Worm (Caenorhabditis elegans) whole organism, early embryonic: Measurements from ENCODE around the gene egl-9.

Experiments used
- B0310.2 ChIP-seq: sonication (generic microtip); optimal IDR thresholded peaks from 2 replicates; lab custom pipeline; 2016; ENCODE audit warnings: mild to moderate bottlenecking, missing genetic modification characterization, missing compliant biosample characterization
- F13C5.2 ChIP-seq: sonication (generic microtip); optimal IDR thresholded peaks from 2 replicates; lab custom pipeline; 2017; ENCODE audit warnings: mild to moderate bottlenecking, missing genetic modification characterization, inconsistent platforms, missing compliant biosample characterization
- aly-1 ChIP-seq: sonication (generic microtip); optimal IDR thresholded peaks from 2 replicates; lab custom pipeline; 2016; ENCODE audit warnings: missing genetic modification characterization, missing compliant biosample characterization
- ama-1 ChIP-seq: fragments of 150-350 bp; optimal IDR thresholded peaks from 2 replicates; lab custom pipeline; 2014
- ceh-13 ChIP-seq: fragments of 200-800 bp; sonication (Bioruptor generic); optimal IDR thresholded peaks from 2 replicates; lab custom pipeline; 2018; ENCODE audit warnings: mild to moderate bottlenecking, missing genetic modification characterization, missing compliant biosample characterization
- ceh-36 ChIP-seq: sonication (generic microtip); optimal IDR thresholded peaks from 2 replicates; lab custom pipeline; 2016; ENCODE audit warnings: missing genetic modification characterization, inconsistent platforms, missing compliant biosample characterization
- ets-7 ChIP-seq: sonication (generic microtip); optimal IDR thresholded peaks from 2 replicates; lab custom pipeline; 2016; ENCODE audit warnings: missing genotype, missing genetic modification characterization, missing compliant biosample characterization
- flt-1 ChIP-seq: fragments of 200-800 bp; sonication (Bioruptor generic); IDR thresholded peaks from 2 replicates; pipeline ENCODE4 v1.3.6; 2022; ENCODE audit warnings: missing genetic modification characterization, missing compliant biosample characterization
- hmbx-1 ChIP-seq: sonication (generic microtip); optimal IDR thresholded peaks from 2 replicates; lab custom pipeline; 2016; ENCODE audit warnings: mild to moderate bottlenecking, missing genetic modification characterization, missing compliant biosample characterization
- hmg-4 ChIP-seq: fragments of 200-800 bp; sonication (Bioruptor generic); optimal IDR thresholded peaks from 2 replicates; lab custom pipeline; 2018; ENCODE audit warnings: mild to moderate bottlenecking, missing genetic modification characterization, missing compliant biosample characterization
- hnd-1 ChIP-seq: sonication (generic microtip); optimal IDR thresholded peaks from 2 replicates; lab custom pipeline; 2016; ENCODE audit warnings: missing genetic modification characterization, missing compliant biosample characterization
- pes-1 ChIP-seq: fragments of 200-800 bp; sonication (Bioruptor generic); IDR thresholded peaks from 2 replicates; pipeline ENCODE4 v1.3.6; 2022; ENCODE audit warnings: missing genetic modification reagents, missing genetic modification characterization, missing compliant biosample characterization
- scrt-1 ChIP-seq: fragments of 200-800 bp; sonication (Bioruptor generic); IDR thresholded peaks from 2 replicates; pipeline ENCODE4 v1.3.6; 2022; ENCODE audit warnings: missing genetic modification characterization, missing compliant biosample characterization
- sea-1 ChIP-seq: fragments of 200-800 bp; sonication (Bioruptor generic); conservative IDR thresholded peaks from 2 replicates; pipeline ENCODE4 v1.3.6; 2022; ENCODE audit warnings: missing genetic modification characterization, missing compliant biosample characterization
- tbx-11 ChIP-seq: fragments of 200-800 bp; sonication (Bioruptor generic); IDR thresholded peaks from 2 replicates; pipeline ENCODE4 v1.3.6; 2022; ENCODE audit warnings: missing genetic modification characterization, missing compliant biosample characterization
- tbx-37 ChIP-seq: fragments of 200-800 bp; sonication (Bioruptor generic); conservative IDR thresholded peaks from 2 replicates; pipeline ENCODE4 v1.3.6; 2022; ENCODE audit warnings: missing genetic modification reagents, missing genetic modification characterization, missing compliant biosample characterization
- tra-4 ChIP-seq: sonication (generic microtip); optimal IDR thresholded peaks from 2 replicates; lab custom pipeline; 2017; ENCODE audit warnings: missing genetic modification characterization, missing compliant biosample characterization

The egl-9 gene

ce11 chrV:10468190-10468589, at the start of gene egl-9:
egl-9 (plus strand) TSS chrV:10468517.
- no peak for TF ChIP-seq pes-1 (GFP tag; lab: Robert Waterston, UW)
- TF ChIP-seq hmbx-1 (tag; lab: Kevin White, UChicago), result no peak
- TF ChIP-seq B0310.2 (tag; lab: Kevin White, UChicago), result no peak
- no peak for TF ChIP-seq ama-1
- no peak for TF ChIP-seq ets-7 (tag; lab: Kevin White, UChicago)
- TF ChIP-seq aly-1 (tag; lab: Kevin White, UChicago), result no peak
- TF ChIP-seq tra-4 (tag; lab: Kevin White, UChicago), result no peak
- no peak for TF ChIP-seq ceh-36
- no peak for TF ChIP-seq scrt-1 (GFP tag; lab: Robert Waterston, UW)
- no peak for TF ChIP-seq flt-1 (GFP tag; lab: Robert Waterston, UW)
- no peak for TF ChIP-seq tbx-11 (GFP tag; lab: Robert Waterston, UW)
- no peak for TF ChIP-seq tbx-37 (GFP tag; lab: Robert Waterston, UW)
- TF ChIP-seq hnd-1 (tag; lab: Kevin White, UChicago), result no peak
- TF ChIP-seq sea-1, result no peak
- no peak for TF ChIP-seq ceh-13 (GFP tag; lab: Kevin White, UChicago)

DNA sequence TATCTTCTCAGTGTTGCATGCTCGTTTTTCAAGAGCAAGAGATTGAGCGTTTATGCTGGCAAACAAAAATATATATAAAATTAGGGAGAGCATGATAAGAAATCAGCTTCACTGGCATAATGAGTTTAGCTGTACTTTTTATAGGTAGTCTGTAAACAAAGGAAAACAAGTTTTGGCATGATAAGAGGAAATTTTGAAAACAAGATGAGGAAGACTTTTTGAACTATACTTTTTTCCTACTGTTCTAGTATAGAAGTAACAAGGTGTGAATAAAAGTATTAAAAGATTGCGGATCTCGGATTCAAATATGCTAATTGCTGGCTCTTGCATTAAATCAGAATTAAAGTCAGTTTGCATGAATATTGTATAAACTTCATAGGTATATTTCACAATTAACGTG, 49.4 kb upstream of the egl-9 start, which contains the start of gene F15H10.5:
Gene F15H10.5 (minus strand): TSS at position 101 of the 400 bp plus-strand sequence.
- TF ChIP-seq tra-4 (tag; lab: Kevin White, UChicago) (no peak), flt-1 (GFP tag; lab: Robert Waterston, UW) (no peak), tbx-37 (GFP tag; lab: Robert Waterston, UW) (no peak), F13C5.2 (tag; lab: Kevin White, UChicago) (no peak), scrt-1 (GFP tag; lab: Robert Waterston, UW) (no peak), ama-1 (no peak), hmbx-1 (tag; lab: Kevin White, UChicago) (no peak), hnd-1 (tag; lab: Kevin White, UChicago) (no peak), ceh-36 (no peak), pes-1 (GFP tag; lab: Robert Waterston, UW) (no peak), tbx-11 (GFP tag; lab: Robert Waterston, UW) (no peak)

ce11 chrV:10421802-10422201, 46.5 kb upstream of the egl-9 start, which contains the start of gene col-13:
col-13 (minus strand) TSS chrV:10421902.
- TF ChIP-seq ama-1 (no peak), sea-1 (no peak), pes-1 (GFP tag; lab: Robert Waterston, UW) (no peak), tra-4 (tag; lab: Kevin White, UChicago) (no peak), scrt-1 (GFP tag; lab: Robert Waterston, UW) (no peak), F13C5.2 (tag; lab: Kevin White, UChicago) (no peak), hnd-1 (tag; lab: Kevin White, UChicago) (no peak), tbx-11 (GFP tag; lab: Robert Waterston, UW) (no peak), B0310.2 (tag; lab: Kevin White, UChicago) (no peak), tbx-37 (GFP tag; lab: Robert Waterston, UW) (no peak), hmg-4 (no peak), ceh-13 (GFP tag; lab: Kevin White, UChicago) (no peak), ets-7 (tag; lab: Kevin White, UChicago) (no peak), ceh-36 (no peak), flt-1 (GFP tag; lab: Robert Waterston, UW) (no peak), aly-1 (tag; lab: Kevin White, UChicago) (no peak), hmbx-1 (tag; lab: Kevin White, UChicago) (no peak)

DNA sequence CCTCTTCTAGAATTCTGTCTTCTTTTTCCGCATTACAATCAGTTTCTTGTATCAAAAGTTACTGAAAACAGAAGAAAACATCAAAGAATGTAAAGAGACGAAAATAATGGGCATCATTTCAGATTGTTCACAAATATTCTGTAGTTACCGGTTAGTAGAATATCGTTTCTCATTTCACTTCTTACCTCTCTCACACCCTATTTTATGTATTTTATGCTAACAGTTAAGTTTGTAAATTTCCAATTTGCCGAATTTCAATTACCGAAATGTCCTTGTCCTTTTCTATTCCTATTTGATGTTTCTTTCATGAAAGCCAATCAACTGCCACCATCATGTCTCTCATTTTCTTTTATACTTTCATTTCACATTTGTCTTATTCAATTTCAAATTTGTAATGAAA, 44.8 kb upstream of the egl-9 start:
- TF ChIP-seq scrt-1 (GFP tag; lab: Robert Waterston, UW) (no peak), F13C5.2 (tag; lab: Kevin White, UChicago) (no peak), flt-1 (GFP tag; lab: Robert Waterston, UW) (no peak), hmbx-1 (tag; lab: Kevin White, UChicago) (no peak), sea-1 (no peak), ets-7 (tag; lab: Kevin White, UChicago) (no peak), ama-1 (no peak), tbx-11 (GFP tag; lab: Robert Waterston, UW) (no peak), hnd-1 (tag; lab: Kevin White, UChicago) (no peak), hmg-4 (no peak), pes-1 (GFP tag; lab: Robert Waterston, UW) (no peak), aly-1 (tag; lab: Kevin White, UChicago) (no peak), ceh-36 (no peak), ceh-13 (GFP tag; lab: Kevin White, UChicago) (no peak), tra-4 (tag; lab: Kevin White, UChicago) (no peak), B0310.2 (tag; lab: Kevin White, UChicago) (no peak), tbx-37 (GFP tag; lab: Robert Waterston, UW) (no peak)

DNA sequence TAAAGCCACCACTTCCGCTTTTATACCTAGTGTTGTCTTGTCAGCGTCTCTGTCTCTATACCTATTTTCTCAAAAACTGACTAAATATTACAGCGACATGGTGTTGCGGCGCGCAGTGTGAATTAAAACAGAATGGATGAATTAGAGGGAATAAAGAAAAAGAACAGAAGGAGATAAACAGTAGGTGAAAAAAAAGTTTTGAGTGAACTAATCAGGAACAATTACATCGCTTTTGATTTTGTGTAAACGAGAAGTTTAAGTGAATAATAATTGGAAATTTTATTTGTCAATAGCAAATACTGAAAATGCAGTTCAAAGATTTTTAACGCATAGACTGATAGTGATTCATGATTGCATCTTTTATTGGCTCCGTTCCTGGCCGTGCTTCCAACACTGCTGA, 43.2 kb upstream of the egl-9 start, which contains the start of gene col-12:
Gene col-12 (minus strand): TSS at position 101 of the 400 bp plus-strand sequence.
- TF ChIP-seq F13C5.2 (tag; lab: Kevin White, UChicago), result no peak
- TF ChIP-seq ama-1, result no peak

DNA sequence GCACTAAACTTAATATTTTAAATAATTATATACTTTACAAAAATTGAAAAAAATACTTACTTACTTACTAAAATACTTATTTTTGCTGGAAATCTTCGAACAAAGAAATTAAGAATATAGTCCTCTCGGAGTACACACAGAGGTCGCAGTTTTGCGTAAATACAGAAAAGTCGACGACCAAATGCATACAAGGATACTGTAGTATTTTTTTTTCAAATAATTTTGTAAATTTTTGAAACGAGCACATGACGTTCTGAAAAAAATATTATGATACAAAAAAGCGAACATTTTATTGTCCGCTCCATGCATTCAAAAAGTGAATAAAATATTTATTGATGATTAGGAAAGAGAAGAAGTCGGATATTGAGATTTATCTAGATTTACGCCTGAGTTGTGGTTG, 42.1 kb upstream of the egl-9 start, which contains the start of gene apc-10:
Gene apc-10 (minus strand): TSS at position 101 of the 400 bp plus-strand sequence.
- no peak for TF ChIP-seq tbx-11 (GFP tag; lab: Robert Waterston, UW)
- no peak for TF ChIP-seq ceh-36
- no peak for TF ChIP-seq sea-1
- TF ChIP-seq tra-4 (tag; lab: Kevin White, UChicago), result no peak
- TF ChIP-seq F13C5.2 (tag; lab: Kevin White, UChicago), result no peak
- TF ChIP-seq B0310.2 (tag; lab: Kevin White, UChicago), result no peak
- TF ChIP-seq flt-1 (GFP tag; lab: Robert Waterston, UW), result no peak
- TF ChIP-seq pes-1 (GFP tag; lab: Robert Waterston, UW), result no peak
- no peak for TF ChIP-seq hmbx-1 (tag; lab: Kevin White, UChicago)
- TF ChIP-seq tbx-37 (GFP tag; lab: Robert Waterston, UW), result no peak
- TF ChIP-seq ets-7 (tag; lab: Kevin White, UChicago), result no peak

ce11 chrV:10428608-10429007, 39.7 kb upstream of the egl-9 start, which contains the start of gene tag-314:
tag-314 (minus strand) TSS chrV:10428708.
- TF ChIP-seq flt-1 (GFP tag; lab: Robert Waterston, UW), result no peak
- no peak for TF ChIP-seq ceh-13 (GFP tag; lab: Kevin White, UChicago)
- no peak for TF ChIP-seq aly-1 (tag; lab: Kevin White, UChicago)
- TF ChIP-seq sea-1, result no peak
- TF ChIP-seq ceh-36, result no peak
- no peak for TF ChIP-seq tbx-37 (GFP tag; lab: Robert Waterston, UW)
- no peak for TF ChIP-seq ama-1
- no peak for TF ChIP-seq hnd-1 (tag; lab: Kevin White, UChicago)
- no peak for TF ChIP-seq hmbx-1 (tag; lab: Kevin White, UChicago)
- TF ChIP-seq tbx-11 (GFP tag; lab: Robert Waterston, UW), result no peak
- no peak for TF ChIP-seq B0310.2 (tag; lab: Kevin White, UChicago)
- no peak for TF ChIP-seq hmg-4
- no peak for TF ChIP-seq ets-7 (tag; lab: Kevin White, UChicago)
- no peak for TF ChIP-seq pes-1 (GFP tag; lab: Robert Waterston, UW)
- no peak for TF ChIP-seq F13C5.2 (tag; lab: Kevin White, UChicago)
